Worm (Caenorhabditis elegans): ENCODE measurements around the gene D1022.4.

D1022.4 gene

DNA sequence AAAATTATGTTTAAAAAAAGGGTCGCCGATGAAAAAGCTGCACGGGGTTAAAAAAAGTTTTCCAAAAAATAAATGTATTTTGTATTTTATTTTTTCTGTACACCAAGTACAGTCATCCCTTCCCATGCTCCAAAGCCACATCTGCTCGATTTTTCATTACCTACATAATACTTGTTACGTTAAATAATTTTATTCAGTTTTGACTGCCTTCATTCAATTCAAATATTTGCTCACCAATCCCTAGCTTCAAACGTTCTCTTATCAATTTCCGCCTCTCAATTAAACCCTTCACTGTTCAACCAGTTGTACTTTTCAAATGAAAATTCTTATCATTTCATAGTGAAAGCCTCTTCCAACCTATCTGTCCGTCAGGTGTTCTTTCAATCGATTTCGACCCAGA lies 37.1 kb upstream of the D1022.4 start, which contains the start of gene R10H1.1:
R10H1.1 (plus strand) TSS at position 301 of the 400 bp plus-strand sequence.
- TF ChIP-seq nhr-41 (GFP tag; IDR thresholded peaks at IDR 0.05) = no peak
- TF ChIP-seq arid-1 (GFP tag; conservative IDR thresholded peaks at IDR 0.05) = no peak
- TF ChIP-seq pqm-1 (tag; optimal IDR thresholded peaks at IDR 0.05) = peak; percentile 63
- peak; percentile 42 for TF ChIP-seq nhr-28 (tag; optimal IDR thresholded peaks at IDR 0.05)
- no peak for TF ChIP-seq lin-38 (GFP tag; IDR thresholded peaks at IDR 0.05)

- TF ChIP-seq daf-16 (GFP tag; optimal IDR thresholded peaks at IDR 0.05) (no peak), daf-16 (tag; optimal IDR thresholded peaks at IDR 0.05) (no peak), ZK546.5 (tag; optimal IDR thresholded peaks at IDR 0.05) (no peak), zfp-3 (GFP tag; conservative IDR thresholded peaks at IDR 0.05) (no peak), nhr-6 (tag; optimal IDR thresholded peaks at IDR 0.05) (no peak), aha-1 (tag) (peak; percentile 73)
These were observed 36.5 kb upstream of the D1022.4 start, which contains the start of gene nas-23 for ce11 chrII:7493599-7493998. Gene nas-23 (minus strand): TSS chrII:7493699.

DNA sequence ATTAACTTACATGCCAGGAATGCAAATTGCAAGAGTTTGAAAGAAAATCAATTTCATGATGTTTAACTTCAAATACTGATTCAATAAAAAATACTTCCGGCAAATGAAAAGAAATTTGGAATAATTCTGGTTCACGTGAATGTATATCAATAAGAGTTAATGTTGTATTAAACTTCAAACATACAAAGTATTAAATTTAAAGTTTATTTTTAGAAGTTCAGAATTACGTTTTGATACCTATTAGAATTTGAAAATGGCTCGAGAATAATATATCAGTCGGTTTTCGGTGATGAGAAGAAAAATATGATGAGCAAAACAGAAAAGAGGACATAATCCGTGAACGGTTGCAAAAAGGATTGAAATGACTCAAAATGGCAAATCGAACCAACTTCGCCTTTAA lies 32.5 kb upstream of the D1022.4 start, which contains the start of gene D1022.9:
D1022.9 (minus strand) TSS at position 101 of the 400 bp plus-strand sequence.
- TF ChIP-seq lin-38 (GFP tag; IDR thresholded peaks at IDR 0.05) (no peak), zip-2 (tag; optimal IDR thresholded peaks at IDR 0.05) (no peak), unc-39 (tag; optimal IDR thresholded peaks at IDR 0.05) (no peak), egl-27 (tag; optimal IDR thresholded peaks at IDR 0.05) (no peak), F10B5.3 (tag; optimal IDR thresholded peaks at IDR 0.05) (no peak), nhr-102 (tag; optimal IDR thresholded peaks at IDR 0.05) (no peak), nhr-6 (tag; optimal IDR thresholded peaks at IDR 0.05) (no peak), aly-2 (tag; optimal IDR thresholded peaks at IDR 0.05) (no peak), set-16 (GFP tag; IDR thresholded peaks at IDR 0.05) (no peak)

DNA sequence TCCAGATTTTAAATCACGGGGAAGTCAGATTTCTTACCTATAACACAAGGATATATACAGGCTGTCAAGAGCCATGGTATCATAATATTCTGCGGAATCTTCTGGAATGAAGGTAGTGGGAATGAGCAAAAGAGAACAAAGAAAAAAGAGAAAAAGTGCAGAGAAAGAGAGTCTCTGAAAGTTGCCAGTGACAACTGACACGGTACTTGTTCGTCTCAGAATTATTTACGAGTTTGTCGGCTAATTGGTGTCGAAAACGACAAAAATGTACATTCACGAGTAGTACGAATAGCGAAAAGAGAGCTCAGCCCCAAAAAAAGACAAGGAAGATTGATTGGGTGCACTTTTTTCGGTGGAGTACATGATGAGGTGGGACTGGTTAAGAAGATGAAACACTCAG lies 25.9 kb upstream of the D1022.4 start, which contains the start of gene cah-2:
cah-2 (minus strand) TSS at position 101 of the 400 bp plus-strand sequence.
- TF ChIP-seq mep-1 (tag; optimal IDR thresholded peaks at IDR 0.05) = no peak
- TF ChIP-seq ztf-11 (tag; optimal IDR thresholded peaks at IDR 0.05) = no peak
- TF ChIP-seq madf-5 (GFP tag; IDR thresholded peaks at IDR 0.05) = no peak
- TF ChIP-seq hlh-11 (tag; optimal IDR thresholded peaks at IDR 0.05) = no peak

DNA sequence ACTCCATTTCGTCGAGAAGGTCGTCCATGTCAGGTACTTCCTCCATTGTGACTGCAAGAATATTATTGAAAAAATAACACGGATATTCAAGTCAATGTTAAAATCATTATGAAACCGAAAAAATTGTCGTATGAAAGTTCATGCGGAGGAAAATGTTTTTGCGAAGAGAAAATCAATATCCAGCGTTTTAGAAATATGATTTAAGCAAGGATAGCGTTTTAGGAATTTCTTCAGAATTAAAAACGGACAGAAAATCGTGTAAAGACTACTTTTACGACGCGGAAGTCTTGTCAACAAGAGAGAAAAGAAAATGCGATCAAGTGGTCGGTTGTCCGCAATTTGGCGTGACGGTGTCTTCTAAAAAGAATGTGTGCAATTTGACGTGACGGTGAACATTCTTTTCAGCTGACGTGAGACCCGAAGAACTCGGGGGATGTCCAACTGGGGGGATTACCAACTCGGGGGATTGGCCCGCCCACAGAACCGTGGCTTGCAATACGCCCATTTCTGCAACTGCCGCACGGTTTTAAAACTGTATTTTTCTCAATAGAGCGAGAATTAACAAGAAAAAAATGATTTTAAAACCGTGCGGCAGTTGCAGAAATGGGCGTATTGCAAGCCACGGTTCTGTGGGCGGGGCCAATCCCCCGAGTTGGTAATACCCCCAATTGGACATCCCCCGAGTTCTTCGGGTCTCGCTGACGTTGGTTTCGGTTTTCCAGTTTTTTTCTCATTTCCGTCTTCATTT lies 21.6 kb upstream of the D1022.4 start, which contains the start of the genes aka-1 and ubc-6:
aka-1 (minus strand) TSS at position 51 of the 748 bp plus-strand sequence.
ubc-6 (plus strand) TSS at position 701 of the 748 bp plus-strand sequence.
- TF ChIP-seq snpc-1.2 (GFP tag; IDR thresholded peaks at IDR 0.05) = peak; percentile 83
- TF ChIP-seq F26F4.8 (GFP tag; conservative IDR thresholded peaks at IDR 0.05) = no peak
- TF ChIP-seq F10B5.3 (tag; optimal IDR thresholded peaks at IDR 0.05) = no peak
- TF ChIP-seq hlh-30 (tag; optimal IDR thresholded peaks at IDR 0.05; ENCODE audit: insufficient read depth) = peak; percentile 92
- TF ChIP-seq daf-19 (GFP tag; conservative IDR thresholded peaks at IDR 0.05) = peak; percentile 95
- TF ChIP-seq lin-39 (tag; optimal IDR thresholded peaks at IDR 0.05) = no peak
- TF ChIP-seq lin-38 (GFP tag; IDR thresholded peaks at IDR 0.05) = peak; percentile 95
- TF ChIP-seq nhr-102 (tag; optimal IDR thresholded peaks at IDR 0.05) = peak; percentile 89
- peak; percentile 96 for TF ChIP-seq tra-1 (GFP tag; IDR thresholded peaks at IDR 0.05)
- TF ChIP-seq R02D3.7 (tag; optimal IDR thresholded peaks at IDR 0.05) = no peak
- TF ChIP-seq zfp-2 (tag; optimal IDR thresholded peaks at IDR 0.05) = peak; percentile 60
- TF ChIP-seq ceh-20 (GFP tag; IDR thresholded peaks at IDR 0.05) = peak; percentile 95
- TF ChIP-seq ceh-82 (tag; optimal IDR thresholded peaks at IDR 0.05) = no peak
- TF ChIP-seq madf-5 (GFP tag; IDR thresholded peaks at IDR 0.05) = peak; percentile 34 to 85; a peak in 2 of 4 replicates
- peak; percentile 28 to 67 for TF ChIP-seq daf-16 (GFP tag; optimal IDR thresholded peaks at IDR 0.05)
- TF ChIP-seq daf-16 (tag; optimal IDR thresholded peaks at IDR 0.05) = no peak
- TF ChIP-seq ceh-32 (tag; optimal IDR thresholded peaks at IDR 0.05; ENCODE audit: poor library complexity) = no peak
- TF ChIP-seq dmd-8 (GFP tag; IDR thresholded peaks at IDR 0.05) = peak; percentile 71; the same call in 1 of the 2 replicates
- TF ChIP-seq mxl-2 (GFP tag; conservative IDR thresholded peaks at IDR 0.05) = peak; percentile 70; the same call in 1 of the 2 replicates
- TF ChIP-seq ces-1 (GFP tag; optimal IDR thresholded peaks at IDR 0.05) = peak; percentile 24
- no peak for TF ChIP-seq lir-3 (tag; optimal IDR thresholded peaks at IDR 0.05)
- peak; percentile 31 to 83 for TF ChIP-seq hif-1 (tag; optimal IDR thresholded peaks at IDR 0.05)
- TF ChIP-seq jun-1 (tag; optimal IDR thresholded peaks at IDR 0.05) = peak; percentile 21
- TF ChIP-seq nhr-6 (tag; optimal IDR thresholded peaks at IDR 0.05) = peak; percentile 22
- peak; percentile 49 for TF ChIP-seq duxl-1 (tag; optimal IDR thresholded peaks at IDR 0.05; ENCODE audit: poor library complexity)
- TF ChIP-seq lin-15B (tag; optimal IDR thresholded peaks at IDR 0.05) = no peak
- peak; percentile 89 for TF ChIP-seq dmd-9 (GFP tag; IDR thresholded peaks at IDR 0.05)
